Fruit fly (Drosophila melanogaster): ENCODE data around the gene CG1637.

- TF ChIP-seq CG17806 (tag; optimal IDR thresholded peaks at IDR 0.05) = no peak
- TF ChIP-seq fd96Ca (GFP tag; IDR thresholded peaks at IDR 0.05) = no peak
- no peak for TF ChIP-seq D1 (tag; optimal IDR thresholded peaks at IDR 0.05)
- no peak for TF ChIP-seq Ets98B (GFP tag; IDR thresholded peaks at IDR 0.05)
- TF ChIP-seq CG10348 (GFP tag; IDR thresholded peaks at IDR 0.05) = no peak
- TF ChIP-seq rn (GFP tag; IDR thresholded peaks at IDR 0.05) = no peak
- TF ChIP-seq EcR (GFP tag; optimal IDR thresholded peaks at IDR 0.05) = no peak
- TF ChIP-seq CG34367 (tag; optimal IDR thresholded peaks at IDR 0.05) = no peak
- no peak for TF ChIP-seq Pif1B (GFP tag; optimal IDR thresholded peaks at IDR 0.05)
- TF ChIP-seq Snoo (tag; optimal IDR thresholded peaks at IDR 0.05) = no peak
- TF ChIP-seq gl (tag; optimal IDR thresholded peaks at IDR 0.05) = no peak
- TF ChIP-seq Pif1A (GFP tag; optimal IDR thresholded peaks at IDR 0.05) = no peak
- no peak for TF ChIP-seq CG14655 (GFP tag; optimal IDR thresholded peaks at IDR 0.05)
These were observed 53.4 kb downstream of the CG1637 start, which contains the start of gene Imp for dm6 chrX:10824227-10824702.

All from whole organism, pupa.